Fruit fly (Drosophila melanogaster): ENCODE measurements around the gene CG11656.

- no peak for TF ChIP-seq CTCF (optimal IDR thresholded peaks at IDR 0.05)
- TF ChIP-seq CG8478 (optimal IDR thresholded peaks at IDR 0.05), result no peak
Measured at dm6 chr3R:13033670-13034069, 24.0 kb downstream of the CG11656 start.

Measured in S2 (cell line).